Worm (Caenorhabditis elegans): Measurements from ENCODE around the gene C44B12.9.

C44B12.9 gene

DNA sequence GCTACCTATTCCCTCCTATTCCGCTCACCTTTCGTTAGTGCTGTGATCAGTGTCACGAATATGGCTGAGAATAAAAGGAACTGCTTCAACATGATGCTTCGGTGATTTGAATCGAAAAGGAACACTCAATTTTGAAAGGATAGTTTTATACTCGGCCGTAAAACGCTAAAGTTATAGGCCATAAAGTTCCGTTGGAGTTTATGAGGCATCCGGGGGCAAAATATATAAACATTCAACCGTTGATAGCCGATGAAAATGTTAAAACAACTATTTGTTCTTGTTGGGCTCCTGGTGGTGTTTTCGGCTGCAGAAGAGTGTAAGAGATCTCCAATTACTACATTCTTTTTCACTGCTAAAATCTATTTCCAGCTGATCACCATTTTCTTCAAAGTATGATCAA, at the start of gene C44B12.9, which contains the start of gene C44B12.3:
TSS of gene C44B12.9 (minus strand) at position 101 of the 400 bp plus-strand sequence.
TSS of gene C44B12.3 (plus strand) at position 249 of the 400 bp plus-strand sequence.
- TF ChIP-seq snpc-4 (tag; optimal IDR thresholded peaks at IDR 0.05) (no peak), nhr-237 (tag; optimal IDR thresholded peaks at IDR 0.05) (no peak), unc-62 (GFP tag; optimal IDR thresholded peaks at IDR 0.05) (no peak), lsy-2 (tag; optimal IDR thresholded peaks at IDR 0.05) (no peak), ces-1 (GFP tag; optimal IDR thresholded peaks at IDR 0.05) (no peak), cnd-1 (tag; optimal IDR thresholded peaks at IDR 0.05) (no peak), ceh-43 (GFP tag; optimal IDR thresholded peaks at IDR 0.05) (no peak), lin-13 (tag; optimal IDR thresholded peaks at IDR 0.05) (no peak), ceh-39 (tag; optimal IDR thresholded peaks at IDR 0.05) (no peak), sem-2 (GFP tag; optimal IDR thresholded peaks at IDR 0.05) (no peak), blmp-1 (tag; optimal IDR thresholded peaks at IDR 0.05) (no peak), mep-1 (tag; optimal IDR thresholded peaks at IDR 0.05) (no peak)

DNA sequence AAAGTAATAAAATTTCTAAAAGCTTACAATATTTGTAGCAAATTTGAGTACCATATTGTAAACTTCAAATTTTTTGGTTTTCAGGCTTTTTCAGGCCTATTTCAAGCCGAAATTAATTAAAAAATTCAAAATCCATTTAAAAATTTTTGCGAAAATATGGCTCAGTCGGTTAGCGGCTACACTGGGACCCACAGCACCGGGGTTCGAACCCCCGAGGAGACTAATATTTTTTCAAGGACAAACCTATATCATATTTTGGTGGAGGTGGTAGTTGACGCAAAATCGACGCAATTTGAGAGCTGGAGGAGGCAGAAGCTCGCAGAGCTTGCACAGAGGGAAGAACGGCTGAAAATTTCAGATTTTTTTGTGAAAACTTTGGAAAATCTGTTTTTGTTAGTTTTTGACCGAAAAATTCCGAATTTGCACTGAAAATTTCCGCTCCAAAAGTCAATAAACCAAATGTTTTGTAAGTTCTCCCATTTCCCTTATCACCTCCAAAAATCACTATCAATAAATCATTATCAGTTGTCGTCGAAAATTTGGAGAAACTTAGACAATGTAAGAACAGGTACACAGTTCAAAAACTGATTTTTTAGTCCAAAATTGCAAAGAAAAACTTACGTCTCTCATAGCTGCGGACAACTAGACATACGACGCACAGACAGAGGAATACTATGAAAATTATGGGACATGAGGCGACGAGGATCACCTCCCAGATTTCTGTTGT, 44.2 kb upstream of the C44B12.9 start:
- no peak for TF ChIP-seq nhr-237 (tag; optimal IDR thresholded peaks at IDR 0.05)
- no peak for TF ChIP-seq mep-1 (tag; optimal IDR thresholded peaks at IDR 0.05)
- TF ChIP-seq pha-4 (tag; optimal IDR thresholded peaks at IDR 0.05) = no peak
- TF ChIP-seq mls-2 (tag; optimal IDR thresholded peaks at IDR 0.05) = no peak
- no peak for TF ChIP-seq drap-1 (GFP tag; optimal IDR thresholded peaks at IDR 0.05)
- TF ChIP-seq mab-5 (tag; optimal IDR thresholded peaks at IDR 0.05) = no peak
- TF ChIP-seq nhr-28 (tag; optimal IDR thresholded peaks at IDR 0.05) = no peak
- no peak for TF ChIP-seq elt-3 (tag; optimal IDR thresholded peaks at IDR 0.05)
- no peak for TF ChIP-seq unc-39 (tag; optimal IDR thresholded peaks at IDR 0.05)
- no peak for TF ChIP-seq unc-62 (GFP tag; optimal IDR thresholded peaks at IDR 0.05)
- no peak for TF ChIP-seq ceh-43 (GFP tag; optimal IDR thresholded peaks at IDR 0.05)
- no peak for TF ChIP-seq zip-8 (tag; optimal IDR thresholded peaks at IDR 0.05)
- no peak for TF ChIP-seq lin-32 (GFP tag; optimal IDR thresholded peaks at IDR 0.05)
- no peak for TF ChIP-seq snpc-4 (tag; optimal IDR thresholded peaks at IDR 0.05)
- no peak for TF ChIP-seq sem-2 (GFP tag; optimal IDR thresholded peaks at IDR 0.05)
- no peak for TF ChIP-seq ces-1 (GFP tag; optimal IDR thresholded peaks at IDR 0.05)
- no peak for TF ChIP-seq nhr-12 (tag; optimal IDR thresholded peaks at IDR 0.05)

ce11 chrIV:1147594-1147993, 43.2 kb upstream of the C44B12.9 start:
- TF ChIP-seq mab-5 (tag; optimal IDR thresholded peaks at IDR 0.05) = no peak
- no peak for TF ChIP-seq tbx-8 (GFP tag; optimal IDR thresholded peaks at IDR 0.05)
- TF ChIP-seq cnd-1 (tag; optimal IDR thresholded peaks at IDR 0.05) = no peak
- TF ChIP-seq lsy-2 (tag; optimal IDR thresholded peaks at IDR 0.05) = no peak
- no peak for TF ChIP-seq drap-1 (GFP tag; optimal IDR thresholded peaks at IDR 0.05)
- TF ChIP-seq ces-1 (GFP tag; optimal IDR thresholded peaks at IDR 0.05) = no peak
- no peak for TF ChIP-seq unc-39 (tag; optimal IDR thresholded peaks at IDR 0.05)
- TF ChIP-seq mep-1 (tag; optimal IDR thresholded peaks at IDR 0.05) = no peak
- TF ChIP-seq elt-3 (tag; optimal IDR thresholded peaks at IDR 0.05) = no peak
- TF ChIP-seq pha-4 (tag; optimal IDR thresholded peaks at IDR 0.05) = no peak
- no peak for TF ChIP-seq flh-1 (GFP tag; optimal IDR thresholded peaks at IDR 0.05)

DNA sequence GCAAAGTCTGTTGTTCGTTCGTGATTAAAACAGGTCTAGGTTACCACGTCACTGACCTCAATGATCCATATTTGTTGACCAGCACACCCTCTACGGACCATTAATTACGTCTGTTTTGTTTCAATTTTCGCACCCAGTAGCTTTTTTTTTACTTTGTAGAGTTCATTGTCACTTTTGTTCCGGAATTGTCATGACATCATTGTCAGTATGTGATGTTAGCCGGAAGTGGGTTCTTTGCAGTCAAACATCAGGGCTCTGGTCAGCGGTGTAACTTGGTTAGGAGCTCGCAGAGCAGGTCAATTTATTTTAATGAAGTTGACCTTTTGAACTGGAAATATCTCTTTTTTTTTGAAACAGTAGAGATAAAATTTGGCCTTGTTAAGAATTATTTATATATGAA, 32.2 kb upstream of the C44B12.9 start, which contains the start of gene C44B12.6:
TSS of gene C44B12.6 (minus strand) at position 101 of the 400 bp plus-strand sequence.
- TF ChIP-seq tbx-8 (GFP tag; optimal IDR thresholded peaks at IDR 0.05) = no peak
- TF ChIP-seq ham-2 (GFP tag; optimal IDR thresholded peaks at IDR 0.05) = no peak
- TF ChIP-seq nhr-2 (tag; optimal IDR thresholded peaks at IDR 0.05) = no peak
- TF ChIP-seq unc-39 (tag; optimal IDR thresholded peaks at IDR 0.05) = no peak
- TF ChIP-seq sem-2 (GFP tag; optimal IDR thresholded peaks at IDR 0.05) = no peak
- no peak for TF ChIP-seq elt-3 (tag; optimal IDR thresholded peaks at IDR 0.05)
- TF ChIP-seq ceh-39 (tag; optimal IDR thresholded peaks at IDR 0.05) = no peak
- TF ChIP-seq mab-5 (tag; optimal IDR thresholded peaks at IDR 0.05) = no peak

- TF ChIP-seq pha-4 (tag; optimal IDR thresholded peaks at IDR 0.05) = no peak
- no peak for TF ChIP-seq flh-1 (GFP tag; optimal IDR thresholded peaks at IDR 0.05)
Measured at ce11 chrIV:1127852-1128251, 23.4 kb upstream of the C44B12.9 start.

DNA sequence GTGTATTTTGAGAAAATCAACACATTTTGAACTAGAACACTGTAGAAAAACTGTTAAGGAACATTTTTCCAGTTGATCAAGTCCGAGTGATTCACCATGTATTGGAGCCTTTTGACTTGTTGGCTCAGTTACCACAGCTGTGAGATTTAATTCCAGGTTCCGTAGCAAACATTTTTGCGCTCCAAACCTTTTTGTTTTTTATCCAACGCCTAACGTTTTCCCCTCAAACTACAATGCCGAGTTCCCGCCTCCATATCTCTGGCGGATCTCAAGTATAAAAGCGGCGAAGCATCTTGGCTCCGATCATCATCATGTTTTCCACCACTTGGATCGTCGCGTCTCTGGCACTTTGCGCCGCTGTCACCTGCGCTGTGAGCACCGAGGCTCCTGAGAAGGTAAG, 22.1 kb upstream of the C44B12.9 start, which contains the start of gene perm-2:
TSS of gene perm-2 (plus strand) at position 301 of the 400 bp plus-strand sequence.
- TF ChIP-seq mab-5 (tag; optimal IDR thresholded peaks at IDR 0.05) (no peak), drap-1 (GFP tag; optimal IDR thresholded peaks at IDR 0.05) (no peak), lin-13 (tag; optimal IDR thresholded peaks at IDR 0.05) (no peak), M03D4.4 (tag; optimal IDR thresholded peaks at IDR 0.05) (no peak), mep-1 (tag; optimal IDR thresholded peaks at IDR 0.05) (no peak), ceh-83 (GFP tag; optimal IDR thresholded peaks at IDR 0.05) (no peak), blmp-1 (tag; optimal IDR thresholded peaks at IDR 0.05) (no peak), lin-32 (GFP tag; optimal IDR thresholded peaks at IDR 0.05) (no peak), tbx-8 (GFP tag; optimal IDR thresholded peaks at IDR 0.05) (no peak), ces-1 (GFP tag; optimal IDR thresholded peaks at IDR 0.05) (no peak), nhr-28 (tag; optimal IDR thresholded peaks at IDR 0.05) (no peak), bed-3 (GFP tag; optimal IDR thresholded peaks at IDR 0.05) (no peak), nhr-2 (tag; optimal IDR thresholded peaks at IDR 0.05) (no peak), unc-120 (tag; optimal IDR thresholded peaks at IDR 0.05; ENCODE audit: poor library complexity, severe bottlenecking) (no peak), snpc-4 (tag; optimal IDR thresholded peaks at IDR 0.05) (no peak), flh-1 (GFP tag; optimal IDR thresholded peaks at IDR 0.05) (no peak), nhr-237 (tag; optimal IDR thresholded peaks at IDR 0.05) (no peak), elt-1 (tag; optimal IDR thresholded peaks at IDR 0.05; ENCODE audit: borderline replicate concordance, insufficient read depth) (no peak), nhr-76 (tag; optimal IDR thresholded peaks at IDR 0.05) (no peak)
